Worm (Caenorhabditis elegans): ENCODE results near the gene W02F12.2.

ce11 chrV:6645810-6646209 lies 51.6 kb downstream of the W02F12.2 start:
- TF ChIP-seq ets-7 (tag; optimal IDR thresholded peaks at IDR 0.05) = no peak
- no peak for TF ChIP-seq aly-1 (tag; optimal IDR thresholded peaks at IDR 0.05)
- no peak for TF ChIP-seq ceh-13 (GFP tag; optimal IDR thresholded peaks at IDR 0.05)
- no peak for TF ChIP-seq ama-1 (optimal IDR thresholded peaks at IDR 0.05)
- no peak for TF ChIP-seq hnd-1 (tag; optimal IDR thresholded peaks at IDR 0.05)
- TF ChIP-seq sea-1 (GFP tag; conservative IDR thresholded peaks at IDR 0.05) = no peak
- no peak for TF ChIP-seq tbx-37 (GFP tag; conservative IDR thresholded peaks at IDR 0.05)
